Fruit fly (Drosophila melanogaster): Measurements from ENCODE around the gene vari.

vari gene

dm6 chr2L:20825265-20825664 is 28.4 kb upstream of the vari start:
- TF ChIP-seq insv (optimal IDR thresholded peaks at IDR 0.05) (no peak), psq (optimal IDR thresholded peaks at IDR 0.05) (no peak)

dm6 chr2L:20824136-20824789 is 27.4 kb upstream of the vari start:
- TF ChIP-seq psq (optimal IDR thresholded peaks at IDR 0.05) = no peak
- TF ChIP-seq Sin3A (optimal IDR thresholded peaks at IDR 0.05) = no peak
- no peak for TF ChIP-seq h (optimal IDR thresholded peaks at IDR 0.05)
- TF ChIP-seq insv (optimal IDR thresholded peaks at IDR 0.05) = no peak
- no peak for TF ChIP-seq Myc (optimal IDR thresholded peaks at IDR 0.05)
- no peak for TF ChIP-seq ttk (optimal IDR thresholded peaks at IDR 0.05)

- TF ChIP-seq Sin3A (optimal IDR thresholded peaks at IDR 0.05) (no peak), insv (optimal IDR thresholded peaks at IDR 0.05) (no peak), h (optimal IDR thresholded peaks at IDR 0.05) (no peak), Myc (optimal IDR thresholded peaks at IDR 0.05) (no peak), ttk (optimal IDR thresholded peaks at IDR 0.05) (no peak), psq (optimal IDR thresholded peaks at IDR 0.05) (no peak)
These were observed 26.6 kb upstream of the vari start for dm6 chr2L:20823196-20824105.

dm6 chr2L:20822489-20823195 is 25.8 kb upstream of the vari start, which contains the start of gene CG9331:
Gene CG9331, plus strand, starts transcription at chr2L:20822828.
- TF ChIP-seq insv (optimal IDR thresholded peaks at IDR 0.05) (no peak), h (optimal IDR thresholded peaks at IDR 0.05) (no peak), Myc (optimal IDR thresholded peaks at IDR 0.05) (no peak), Sin3A (optimal IDR thresholded peaks at IDR 0.05) (no peak), psq (optimal IDR thresholded peaks at IDR 0.05) (no peak), ttk (optimal IDR thresholded peaks at IDR 0.05) (no peak)

- TF ChIP-seq psq (optimal IDR thresholded peaks at IDR 0.05) = no peak
- no peak for TF ChIP-seq h (optimal IDR thresholded peaks at IDR 0.05)
- TF ChIP-seq Sin3A (optimal IDR thresholded peaks at IDR 0.05) = no peak
- TF ChIP-seq Myc (optimal IDR thresholded peaks at IDR 0.05) = no peak
- no peak for TF ChIP-seq ttk (optimal IDR thresholded peaks at IDR 0.05)
- no peak for TF ChIP-seq insv (optimal IDR thresholded peaks at IDR 0.05)
These were observed 25.2 kb upstream of the vari start for dm6 chr2L:20822025-20822371.

dm6 chr2L:20821249-20822024 is 24.6 kb upstream of the vari start:
- TF ChIP-seq psq (optimal IDR thresholded peaks at IDR 0.05) (no peak), h (optimal IDR thresholded peaks at IDR 0.05) (no peak), Myc (optimal IDR thresholded peaks at IDR 0.05) (no peak), ttk (optimal IDR thresholded peaks at IDR 0.05) (no peak)

dm6 chr2L:20820767-20821166 is 23.9 kb upstream of the vari start, which contains the start of gene CheB38c:
Gene CheB38c, minus strand, starts transcription at chr2L:20820867.
- TF ChIP-seq Sin3A (optimal IDR thresholded peaks at IDR 0.05) (no peak), Myc (optimal IDR thresholded peaks at IDR 0.05) (no peak), h (optimal IDR thresholded peaks at IDR 0.05) (no peak), psq (optimal IDR thresholded peaks at IDR 0.05) (no peak), insv (optimal IDR thresholded peaks at IDR 0.05) (no peak), ttk (optimal IDR thresholded peaks at IDR 0.05) (no peak)

- TF ChIP-seq ttk (optimal IDR thresholded peaks at IDR 0.05) (no peak), psq (optimal IDR thresholded peaks at IDR 0.05) (no peak), Myc (optimal IDR thresholded peaks at IDR 0.05) (no peak), h (optimal IDR thresholded peaks at IDR 0.05) (no peak), Sin3A (optimal IDR thresholded peaks at IDR 0.05) (no peak), insv (optimal IDR thresholded peaks at IDR 0.05) (no peak)
These were observed 21.6 kb upstream of the vari start, which contains the start of gene CheB38a for dm6 chr2L:20818432-20818831. Gene CheB38a, minus strand, starts transcription at chr2L:20818532.

- no peak for TF ChIP-seq Myc (optimal IDR thresholded peaks at IDR 0.05)
- no peak for TF ChIP-seq h (optimal IDR thresholded peaks at IDR 0.05)
- no peak for TF ChIP-seq psq (optimal IDR thresholded peaks at IDR 0.05)
- no peak for TF ChIP-seq ttk (optimal IDR thresholded peaks at IDR 0.05)
- TF ChIP-seq Sin3A (optimal IDR thresholded peaks at IDR 0.05) = no peak
- TF ChIP-seq insv (optimal IDR thresholded peaks at IDR 0.05) = no peak
These were observed 20.3 kb upstream of the vari start, which contains the start of gene CheB38b for dm6 chr2L:20817170-20817569. Gene CheB38b, minus strand, starts transcription at chr2L:20817270.

- no peak for TF ChIP-seq Sin3A (optimal IDR thresholded peaks at IDR 0.05)
- TF ChIP-seq insv (optimal IDR thresholded peaks at IDR 0.05) = no peak
- no peak for TF ChIP-seq h (optimal IDR thresholded peaks at IDR 0.05)
- no peak for TF ChIP-seq Myc (optimal IDR thresholded peaks at IDR 0.05)
- TF ChIP-seq ttk (optimal IDR thresholded peaks at IDR 0.05) = no peak
- TF ChIP-seq psq (optimal IDR thresholded peaks at IDR 0.05) = no peak
These were observed 19.3 kb upstream of the vari start, which contains the start of gene CG33322 for dm6 chr2L:20816140-20816539. Gene CG33322, minus strand, starts transcription at chr2L:20816240.

All from Kc167 (cell line).